Fruit fly (Drosophila melanogaster) whole organism: Measurements from ENCODE around the gene Pax.

Source experiments
- CG8478 ChIP-seq: fragments of >200 bp; optimal IDR thresholded peaks from 2 replicates; lab custom pipeline; 2018; ENCODE audit warnings: inconsistent platforms
- Dll ChIP-seq: fragments of >200 bp; optimal IDR thresholded peaks from 2 replicates; lab custom pipeline; 2017
- psq ChIP-seq: fragments of >200 bp; optimal IDR thresholded peaks from 2 replicates; lab custom pipeline; 2017
- usp ChIP-seq: fragments of >200 bp; optimal IDR thresholded peaks from 2 replicates; lab custom pipeline; 2017; ENCODE audit warnings: missing biosample characterization, missing genetic modification characterization, mixed read lengths

- TF ChIP-seq psq (lab: Kevin White, UChicago), result no peak
- TF ChIP-seq usp (GFP tag; lab: Kevin White, UChicago), result no peak
- no peak for TF ChIP-seq Dll (lab: Kevin White, UChicago)
- no peak for TF ChIP-seq CG8478 (lab: Kevin White, UChicago)
These were observed 18.3 kb upstream of the Pax start, which contains the start of gene Hs2st for dm6 chr2L:19444734-19445140.
